Fruit fly (Drosophila melanogaster) whole organism, prepupa: Measurements from ENCODE around the gene CG32819.
"Not testable (repeated sequence)": the region's sequence is repeated elsewhere in the genome, so short reads cannot be mapped to it uniquely, and the experiment has no call there.

Experiments used
- Blimp-1 ChIP-seq: fragments of 200-800 bp; sonication (Bioruptor generic); optimal IDR thresholded peaks from 3 replicates; lab custom pipeline; 2017; ENCODE audit warnings: missing biosample characterization, missing genetic modification characterization, mild to moderate bottlenecking, moderate library complexity, missing genetic modification reagents
- CG10669 ChIP-seq: fragments of 200-800 bp; sonication (Bioruptor generic); optimal IDR thresholded peaks from 3 replicates; lab custom pipeline; 2018; ENCODE audit warnings: missing biosample characterization, mild to moderate bottlenecking, missing genetic modification characterization, moderate library complexity
- CG11294 ChIP-seq: fragments of 200-800 bp; sonication (Bioruptor generic); IDR thresholded peaks from 2 replicates; pipeline ENCODE4 v1.3.6; 2022; ENCODE audit warnings: missing biosample characterization, missing genetic modification characterization
- CG11902 ChIP-seq: fragments of 200-800 bp; sonication (Bioruptor generic); optimal IDR thresholded peaks from 3 replicates; lab custom pipeline; 2016; ENCODE audit warnings: missing biosample characterization, missing genetic modification characterization
- CG1621 ChIP-seq: fragments of 200-800 bp; sonication (Bioruptor generic); optimal IDR thresholded peaks from 3 replicates; lab custom pipeline; 2018; ENCODE audit warnings: missing biosample characterization, mild to moderate bottlenecking, missing genetic modification characterization
- CG3032 ChIP-seq: fragments of 200-800 bp; optimal IDR thresholded peaks from 2 replicates; lab custom pipeline; 2019; ENCODE audit warnings: missing biosample characterization, mild to moderate bottlenecking, missing genetic modification characterization, moderate library complexity
- CG34406 ChIP-seq: fragments of 200-800 bp; sonication (Bioruptor generic); optimal IDR thresholded peaks from 3 replicates; lab custom pipeline; 2016; ENCODE audit warnings: missing biosample characterization, missing genetic modification characterization
- CG3919 ChIP-seq: fragments of 200-800 bp; sonication (Bioruptor generic); optimal IDR thresholded peaks from 3 replicates; lab custom pipeline; 2016; ENCODE audit warnings: missing biosample characterization, missing genetic modification characterization
- CG4318 ChIP-seq: fragments of 200-800 bp; sonication (Bioruptor generic); optimal IDR thresholded peaks from 3 replicates; lab custom pipeline; 2017; ENCODE audit warnings: missing biosample characterization, mild to moderate bottlenecking, missing genetic modification characterization
- CG6163 ChIP-seq: fragments of 200-800 bp; sonication (Bioruptor generic); IDR thresholded peaks from 3 replicates; pipeline ENCODE4 v1.3.6; 2022; ENCODE audit warnings: missing biosample characterization, missing genetic modification characterization
- CG6276 ChIP-seq: fragments of 200-800 bp; sonication (Bioruptor generic); optimal IDR thresholded peaks from 2 replicates; lab custom pipeline; 2017; ENCODE audit warnings: missing biosample characterization, mild to moderate bottlenecking, missing genetic modification characterization
- CG6792 ChIP-seq: fragments of 200-800 bp; sonication (Bioruptor generic); optimal IDR thresholded peaks from 3 replicates; lab custom pipeline; 2016; ENCODE audit warnings: missing biosample characterization, missing genetic modification characterization
- CG6808 ChIP-seq: fragments of 200-800 bp; sonication (Bioruptor generic); optimal IDR thresholded peaks from 3 replicates; lab custom pipeline; 2017; ENCODE audit warnings: missing biosample characterization, missing genetic modification characterization, mild to moderate bottlenecking, moderate library complexity, missing genetic modification reagents
- CG7368 ChIP-seq: fragments of 200-800 bp; sonication (Bioruptor generic); optimal IDR thresholded peaks from 3 replicates; lab custom pipeline; 2016; ENCODE audit warnings: missing biosample characterization, missing genetic modification characterization
- CG8119 ChIP-seq: fragments of 200-800 bp; sonication (Bioruptor generic); IDR thresholded peaks from 3 replicates; pipeline ENCODE4 v1.3.6; 2022; ENCODE audit warnings: missing biosample characterization, missing genetic modification characterization
- CG8319 ChIP-seq: fragments of 200-800 bp; sonication (Bioruptor generic); optimal IDR thresholded peaks from 3 replicates; lab custom pipeline; 2016; ENCODE audit warnings: missing biosample characterization, missing genetic modification characterization
- CG8632 ChIP-seq: fragments of 200-800 bp; sonication (Bioruptor generic); optimal IDR thresholded peaks from 3 replicates; lab custom pipeline; 2016; ENCODE audit warnings: missing biosample characterization, missing genetic modification characterization
- CG9139 ChIP-seq: fragments of 200-800 bp; sonication (Bioruptor generic); optimal IDR thresholded peaks from 3 replicates; lab custom pipeline; 2017; ENCODE audit warnings: missing biosample characterization, mild to moderate bottlenecking, missing genetic modification characterization
- Eip75B ChIP-seq: fragments of 200-800 bp; sonication (Bioruptor generic); optimal IDR thresholded peaks from 3 replicates; lab custom pipeline; 2016; ENCODE audit warnings: missing biosample characterization, missing genetic modification characterization
- Eip78C ChIP-seq: fragments of 200-800 bp; sonication (Bioruptor generic); peaks from one replicate; lab custom pipeline; 2016; ENCODE audit warnings: missing biosample characterization, missing genetic modification characterization
- Ets21C ChIP-seq: fragments of 200-800 bp; sonication (Bioruptor generic); optimal IDR thresholded peaks from 3 replicates; lab custom pipeline; 2016; ENCODE audit warnings: missing biosample characterization, missing genetic modification characterization
- Hr39 ChIP-seq: fragments of 200-800 bp; sonication (Bioruptor generic); optimal IDR thresholded peaks from 2 replicates; lab custom pipeline; 2016; ENCODE audit warnings: missing biosample characterization, missing genetic modification characterization
- Hr4 ChIP-seq: fragments of 200-800 bp; sonication (Bioruptor generic); optimal IDR thresholded peaks from 3 replicates; lab custom pipeline; 2016; ENCODE audit warnings: missing biosample characterization, missing genetic modification characterization
- Met ChIP-seq: fragments of 200-800 bp; sonication (Bioruptor generic); optimal IDR thresholded peaks from 3 replicates; lab custom pipeline; 2016; ENCODE audit warnings: missing biosample characterization, missing genetic modification characterization
- Smox ChIP-seq: fragments of 200-800 bp; sonication (Bioruptor generic); optimal IDR thresholded peaks from 3 replicates; lab custom pipeline; 2016; ENCODE audit warnings: missing biosample characterization, missing genetic modification characterization
- Sox14 ChIP-seq: fragments of 200-800 bp; sonication (Bioruptor generic); optimal IDR thresholded peaks from 3 replicates; lab custom pipeline; 2016; ENCODE audit warnings: missing biosample characterization, missing genetic modification characterization
- Sox15 ChIP-seq: fragments of 200-800 bp; sonication (Bioruptor generic); optimal IDR thresholded peaks from 3 replicates; lab custom pipeline; 2016; ENCODE audit warnings: missing biosample characterization, missing genetic modification characterization
- achi ChIP-seq: fragments of 200-800 bp; sonication (Bioruptor generic); optimal IDR thresholded peaks from 3 replicates; lab custom pipeline; 2016; ENCODE audit warnings: missing biosample characterization, missing genetic modification characterization
- acj6 ChIP-seq: fragments of 200-800 bp; sonication (Bioruptor generic); optimal IDR thresholded peaks from 3 replicates; lab custom pipeline; 2016; ENCODE audit warnings: missing biosample characterization, missing genetic modification characterization
- cyc ChIP-seq: fragments of 200-800 bp; sonication (Bioruptor generic); optimal IDR thresholded peaks from 3 replicates; lab custom pipeline; 2016; ENCODE audit warnings: missing biosample characterization, missing genetic modification characterization
- dac ChIP-seq: fragments of 200-800 bp; sonication (Bioruptor generic); optimal IDR thresholded peaks from 2 replicates; lab custom pipeline; 2017; ENCODE audit warnings: missing biosample characterization, mild to moderate bottlenecking, missing genetic modification characterization
- dsx ChIP-seq: fragments of 200-800 bp; optimal IDR thresholded peaks from 3 replicates; lab custom pipeline; 2019; ENCODE audit warnings: missing biosample characterization, mild to moderate bottlenecking, missing genetic modification characterization, moderate library complexity; ENCODE audit not compliant: poor library complexity, severe bottlenecking
- eg ChIP-seq: fragments of 200-800 bp; sonication (Bioruptor generic); IDR thresholded peaks from 3 replicates; pipeline ENCODE4 v1.3.6; 2022; ENCODE audit warnings: missing biosample characterization, missing genetic modification characterization
- esn ChIP-seq: fragments of 200-800 bp; sonication (Bioruptor generic); optimal IDR thresholded peaks from 2 replicates; lab custom pipeline; 2016; ENCODE audit warnings: missing biosample characterization, mild to moderate bottlenecking, missing genetic modification characterization, moderate library complexity
- fd59A ChIP-seq: fragments of 200-800 bp; sonication (Bioruptor generic); optimal IDR thresholded peaks from 2 replicates; lab custom pipeline; 2017; ENCODE audit warnings: missing biosample characterization, mild to moderate bottlenecking, missing genetic modification characterization, missing genetic modification reagents
- fd85E ChIP-seq: fragments of 200-800 bp; sonication (Bioruptor generic); optimal IDR thresholded peaks from 3 replicates; lab custom pipeline; 2016; ENCODE audit warnings: missing biosample characterization, missing genetic modification characterization
- fkh ChIP-seq: fragments of 200-800 bp; sonication (Bioruptor generic); optimal IDR thresholded peaks from 3 replicates; lab custom pipeline; 2017; ENCODE audit warnings: missing biosample characterization, mild to moderate bottlenecking, missing genetic modification characterization, moderate library complexity
- lz ChIP-seq: fragments of 200-800 bp; sonication (Bioruptor generic); optimal IDR thresholded peaks from 3 replicates; lab custom pipeline; 2016; ENCODE audit warnings: missing biosample characterization, missing genetic modification characterization
- net ChIP-seq: fragments of 200-800 bp; sonication (Bioruptor generic); optimal IDR thresholded peaks from 3 replicates; lab custom pipeline; 2016; ENCODE audit warnings: missing biosample characterization, missing genetic modification characterization
- pdm3 ChIP-seq: fragments of 200-800 bp; sonication (Bioruptor generic); optimal IDR thresholded peaks from 3 replicates; lab custom pipeline; 2016; ENCODE audit warnings: missing biosample characterization, missing genetic modification characterization
- salr ChIP-seq, 2 experiments: fragments of 200-800 bp; sonication (Bioruptor generic); optimal IDR thresholded peaks; 3 replicates each; lab custom pipeline; 2016 to 2018; ENCODE audit warnings: missing biosample characterization in 2 of 2, missing genetic modification characterization in 2 of 2, mild to moderate bottlenecking in 1 of 2
- ss ChIP-seq, 2 experiments: fragments of 200-800 bp; sonication (Bioruptor generic); optimal IDR thresholded peaks; 2 replicates in 1 of 2; 3 replicates in 1 of 2; lab custom pipeline; 2017 to 2018; ENCODE audit warnings: mild to moderate bottlenecking in 2 of 2, missing biosample characterization in 2 of 2, missing genetic modification characterization in 2 of 2, moderate library complexity in 1 of 2
- svp ChIP-seq: fragments of 200-800 bp; sonication (Bioruptor generic); peaks from one replicate; lab custom pipeline; 2016; ENCODE audit warnings: missing biosample characterization, missing genetic modification characterization
- topi ChIP-seq: fragments of 200-800 bp; sonication (Bioruptor generic); optimal IDR thresholded peaks from 3 replicates; lab custom pipeline; 2016; ENCODE audit warnings: missing biosample characterization, missing genetic modification characterization

CG32819 gene

dm6 chrX:21621004-21621403 is at the start of gene CG32819:
Gene CG32819 (minus strand): TSS chrX:21621104.
- not testable (repeated sequence) for TF ChIP-seq CG11902 (GFP tag; lab: Kevin White, UChicago); CG4318; esn (GFP tag; lab: Kevin White, UChicago)

DNA sequence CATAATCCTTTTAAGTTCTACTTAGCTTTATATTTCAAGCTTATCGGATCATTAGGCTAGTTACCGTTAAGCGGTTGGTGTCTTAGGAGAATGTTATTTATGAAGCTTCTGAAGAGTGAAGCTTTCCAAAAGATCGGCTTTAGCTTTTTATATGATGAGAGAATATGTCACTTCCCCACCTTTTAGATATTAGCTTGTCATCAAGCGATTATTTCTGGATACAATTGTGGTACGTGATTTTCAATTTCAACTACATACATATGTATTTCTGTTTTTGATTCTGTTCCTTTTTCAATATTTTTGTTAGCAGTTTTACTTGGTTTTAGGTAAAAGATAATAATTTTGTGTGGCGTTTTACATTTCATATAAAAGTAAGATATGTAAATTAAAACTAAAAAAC is 11.9 kb upstream of the CG32819 start:
- TF ChIP-seq CG6792 (GFP tag; lab: Kevin White, UChicago) (no peak), Sox15 (GFP tag; lab: Kevin White, UChicago) (no peak), CG9139 (no peak), Eip78C (no peak), svp (no peak), pdm3 (GFP tag; lab: Kevin White, UChicago) (no peak), net (no peak), achi (no peak)

DNA sequence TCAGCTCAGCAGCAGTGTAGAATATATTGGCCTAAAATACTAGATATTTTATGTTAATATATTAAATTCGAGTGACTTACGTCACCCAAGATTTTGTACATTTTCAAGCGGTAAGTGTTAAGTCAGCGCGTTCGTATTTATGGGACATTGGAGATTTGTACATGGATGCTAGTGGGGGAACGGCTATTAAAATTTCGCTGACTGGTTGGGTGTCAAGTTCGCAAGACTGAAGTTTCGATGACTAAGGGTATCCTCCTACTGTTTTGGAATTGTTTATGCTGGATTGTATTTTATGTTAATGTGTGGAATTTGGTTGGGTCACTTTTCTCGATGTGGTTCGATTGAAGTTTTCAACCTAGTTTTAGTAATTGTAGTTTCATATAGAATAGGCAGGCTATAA is 11.3 kb upstream of the CG32819 start:
- TF ChIP-seq Hr4 (GFP tag; lab: Kevin White, UChicago) (no peak), net (no peak), ss (GFP tag; optimal IDR thresholded peaks at IDR 0.05; lab: Kevin White, UChicago) (no peak), cyc (GFP tag; lab: Kevin White, UChicago) (no peak), CG6163 (GFP tag; lab: Robert Waterston, UW) (no peak), fd85E (GFP tag; lab: Kevin White, UChicago) (no peak)

- TF ChIP-seq CG8319: no peak
- peak; percentile 16 for TF ChIP-seq Sox15 (GFP tag; lab: Kevin White, UChicago)
- peak; percentile 63 for TF ChIP-seq Hr4 (GFP tag; lab: Kevin White, UChicago)
- peak; percentile 64 for TF ChIP-seq acj6 (GFP tag; lab: Kevin White, UChicago)
- peak; percentile 64 for TF ChIP-seq CG3919
- peak; percentile 47 for TF ChIP-seq Ets21C
- TF ChIP-seq esn (GFP tag; lab: Kevin White, UChicago): peak; percentile 60
- TF ChIP-seq achi: peak; percentile 56
- peak; percentile 44 for TF ChIP-seq Sox14
- peak; percentile 10 for TF ChIP-seq CG6276 (GFP tag; lab: Kevin White, UChicago)
- TF ChIP-seq CG1621 (tag; lab: Kevin White, UChicago): peak; percentile 17
- peak; percentile 15 for TF ChIP-seq CG11902 (GFP tag; lab: Kevin White, UChicago)
- peak; percentile 48 for TF ChIP-seq net
- TF ChIP-seq svp: peak; percentile 60
- TF ChIP-seq lz (GFP tag; lab: Kevin White, UChicago): peak; percentile 39
- peak; percentile 53 for TF ChIP-seq Smox
- peak; percentile 76 for TF ChIP-seq Met
- peak; percentile 60 for TF ChIP-seq cyc (GFP tag; lab: Kevin White, UChicago)
- no peak for TF ChIP-seq fd59A (GFP tag; lab: Kevin White, UChicago)
- TF ChIP-seq Blimp-1 (GFP tag; lab: Kevin White, UChicago): no peak
- peak; percentile 7 for TF ChIP-seq CG34406 (GFP tag; lab: Kevin White, UChicago)
- TF ChIP-seq dac: peak; percentile 14
- no peak for TF ChIP-seq CG11294 (GFP tag; lab: Robert Waterston, UW)
- TF ChIP-seq CG10669 (GFP tag; lab: Kevin White, UChicago): peak; percentile 36
- TF ChIP-seq Hr39 (GFP tag; lab: Kevin White, UChicago): peak; percentile 62
- no peak for TF ChIP-seq fkh (GFP tag; lab: Kevin White, UChicago)
- TF ChIP-seq dsx: peak; percentile 11
- TF ChIP-seq Eip78C: peak; percentile 90
- peak; percentile 20 for TF ChIP-seq CG8632 (GFP tag; lab: Kevin White, UChicago)
- peak; percentile 61 for TF ChIP-seq topi (GFP tag; lab: Kevin White, UChicago)
- TF ChIP-seq CG8119: peak; percentile 56; the same call in 1 of the 3 replicates
- TF ChIP-seq salr (GFP tag; optimal IDR thresholded peaks at IDR 0.05; lab: Kevin White, UChicago): peak in 1 of 2 experiments; percentile 1
- no peak; the same call in 2 of the 3 replicates for TF ChIP-seq eg (GFP tag; lab: Robert Waterston, UW)
- TF ChIP-seq CG3032 (tag; lab: Kevin White, UChicago): peak; percentile 40
- peak; percentile 36 for TF ChIP-seq CG6808 (GFP tag; lab: Kevin White, UChicago)
- peak; percentile 56 for TF ChIP-seq Eip75B (GFP tag; lab: Kevin White, UChicago)
- no peak for TF ChIP-seq CG9139
- TF ChIP-seq pdm3 (GFP tag; lab: Kevin White, UChicago): peak; percentile 56
- TF ChIP-seq CG7368: no peak
- no peak for TF ChIP-seq fd85E (GFP tag; lab: Kevin White, UChicago)
Measured at dm6 chrX:21631452-21631851, 10.5 kb upstream of the CG32819 start.
